Worm (Caenorhabditis elegans) whole organism, early embryonic: Measurements from ENCODE around the gene unc-49.

Experiments
- F13C5.2 ChIP-seq: sonication (generic microtip); optimal IDR thresholded peaks from 2 replicates; lab custom pipeline; 2017; ENCODE audit warnings: mild to moderate bottlenecking, missing genetic modification characterization, inconsistent platforms, missing compliant biosample characterization
- aly-1 ChIP-seq: sonication (generic microtip); optimal IDR thresholded peaks from 2 replicates; lab custom pipeline; 2016; ENCODE audit warnings: missing genetic modification characterization, missing compliant biosample characterization
- ama-1 ChIP-seq: fragments of 150-350 bp; optimal IDR thresholded peaks from 2 replicates; lab custom pipeline; 2014
- ceh-13 ChIP-seq: fragments of 200-800 bp; sonication (Bioruptor generic); optimal IDR thresholded peaks from 2 replicates; lab custom pipeline; 2018; ENCODE audit warnings: mild to moderate bottlenecking, missing genetic modification characterization, missing compliant biosample characterization
- ets-7 ChIP-seq: sonication (generic microtip); optimal IDR thresholded peaks from 2 replicates; lab custom pipeline; 2016; ENCODE audit warnings: missing genotype, missing genetic modification characterization, missing compliant biosample characterization
- flt-1 ChIP-seq: fragments of 200-800 bp; sonication (Bioruptor generic); IDR thresholded peaks from 2 replicates; pipeline ENCODE4 v1.3.6; 2022; ENCODE audit warnings: missing genetic modification characterization, missing compliant biosample characterization
- hmbx-1 ChIP-seq: sonication (generic microtip); optimal IDR thresholded peaks from 2 replicates; lab custom pipeline; 2016; ENCODE audit warnings: mild to moderate bottlenecking, missing genetic modification characterization, missing compliant biosample characterization
- pes-1 ChIP-seq: fragments of 200-800 bp; sonication (Bioruptor generic); IDR thresholded peaks from 2 replicates; pipeline ENCODE4 v1.3.6; 2022; ENCODE audit warnings: missing genetic modification reagents, missing genetic modification characterization, missing compliant biosample characterization
- scrt-1 ChIP-seq: fragments of 200-800 bp; sonication (Bioruptor generic); IDR thresholded peaks from 2 replicates; pipeline ENCODE4 v1.3.6; 2022; ENCODE audit warnings: missing genetic modification characterization, missing compliant biosample characterization
- tbx-11 ChIP-seq: fragments of 200-800 bp; sonication (Bioruptor generic); IDR thresholded peaks from 2 replicates; pipeline ENCODE4 v1.3.6; 2022; ENCODE audit warnings: missing genetic modification characterization, missing compliant biosample characterization
- tbx-37 ChIP-seq: fragments of 200-800 bp; sonication (Bioruptor generic); conservative IDR thresholded peaks from 2 replicates; pipeline ENCODE4 v1.3.6; 2022; ENCODE audit warnings: missing genetic modification reagents, missing genetic modification characterization, missing compliant biosample characterization
- tra-4 ChIP-seq: sonication (generic microtip); optimal IDR thresholded peaks from 2 replicates; lab custom pipeline; 2017; ENCODE audit warnings: missing genetic modification characterization, missing compliant biosample characterization

ce11 chrIII:10505182-10505581 lies 15.4 kb upstream of the unc-49 start, which contains the start of the genes taf-11.3 and urm-1:
- 0 out of 2 replicates have a peak, but pooled peaks have one; percentile 28 for TF ChIP-seq flt-1 (GFP tag; lab: Robert Waterston, UW)
- no peak for TF ChIP-seq scrt-1 (GFP tag; lab: Robert Waterston, UW)
- no peak for TF ChIP-seq ceh-13
- TF ChIP-seq ama-1 (lab: Kevin White, UChicago): no peak
- TF ChIP-seq F13C5.2: no peak
- no peak for TF ChIP-seq tbx-37 (GFP tag; lab: Robert Waterston, UW)
- no peak for TF ChIP-seq aly-1 (tag; lab: Kevin White, UChicago)
- TF ChIP-seq ets-7 (tag; lab: Kevin White, UChicago): no peak
- TF ChIP-seq pes-1 (GFP tag; lab: Robert Waterston, UW): no peak
- TF ChIP-seq tra-4 (tag; lab: Kevin White, UChicago): no peak
- no peak for TF ChIP-seq hmbx-1 (tag; lab: Kevin White, UChicago)
- no peak for TF ChIP-seq tbx-11 (GFP tag; lab: Robert Waterston, UW)
